Fruit fly (Drosophila melanogaster): ENCODE measurements around the gene CG11356.

- TF ChIP-seq Dll (optimal IDR thresholded peaks at IDR 0.05) (no peak), pan (optimal IDR thresholded peaks at IDR 0.05) (no peak), psq (optimal IDR thresholded peaks at IDR 0.05) (no peak), usp (GFP tag; optimal IDR thresholded peaks at IDR 0.05) (no peak), CG8478 (optimal IDR thresholded peaks at IDR 0.05) (no peak)
Observed at dm6 chrX:12128045-12128444, 24.4 kb upstream of the CG11356 start.
